Worm (Caenorhabditis elegans) whole organism, L1 larva: Measurements from ENCODE around the gene C49F8.14.
A peak's percentile ranks its signal among the peaks of the same experiment; 100 is the strongest.

Source experiments
- F16B12.6 ChIP-seq: fragments of 150-350 bp; optimal IDR thresholded peaks from 2 replicates; lab custom pipeline; 2014; ENCODE audit warnings: missing biosample characterization, missing genetic modification characterization
- aha-1 ChIP-seq: fragments of 150-350 bp; optimal IDR thresholded peaks from 2 replicates; lab custom pipeline; 2014; ENCODE audit warnings: missing biosample characterization, missing genetic modification characterization
- alr-1 ChIP-seq: fragments of 200-800 bp; sonication (Bioruptor generic); optimal IDR thresholded peaks from 2 replicates; lab custom pipeline; 2018; ENCODE audit warnings: borderline replicate concordance, mild to moderate bottlenecking, missing genetic modification characterization, missing compliant biosample characterization
- aly-2 ChIP-seq: fragments of 150-350 bp; optimal IDR thresholded peaks from 2 replicates; lab custom pipeline; 2014; ENCODE audit warnings: missing biosample characterization, missing genetic modification characterization
- ama-1 ChIP-seq: fragments of 150-350 bp; optimal IDR thresholded peaks from 2 replicates; lab custom pipeline; 2014
- blmp-1 ChIP-seq: fragments of 150-350 bp; optimal IDR thresholded peaks from 2 replicates; lab custom pipeline; 2014; ENCODE audit warnings: missing biosample characterization, missing genetic modification characterization
- ceh-63 ChIP-seq: fragments of 200-800 bp; sonication (Bioruptor generic); optimal IDR thresholded peaks from 2 replicates; lab custom pipeline; 2018; ENCODE audit warnings: mild to moderate bottlenecking, missing genetic modification characterization, missing compliant biosample characterization
- ceh-8 ChIP-seq: fragments of 200-800 bp; sonication (Bioruptor generic); optimal IDR thresholded peaks from 2 replicates; lab custom pipeline; 2018; ENCODE audit warnings: mild to moderate bottlenecking, missing genetic modification characterization, moderate library complexity, missing compliant biosample characterization
- ceh-90 ChIP-seq: sonication (generic microtip); optimal IDR thresholded peaks from 2 replicates; lab custom pipeline; 2016; ENCODE audit warnings: missing genetic modification characterization, missing compliant biosample characterization
- dpl-1 ChIP-seq, 3 experiments: fragments of 150-350 bp in 2 of 3; sonication (generic microtip) in 1 of 3; optimal IDR thresholded peaks; 2 replicates each; lab custom pipeline; 2014 to 2017; ENCODE audit warnings: missing biosample characterization in 3 of 3, missing genetic modification characterization in 3 of 3, missing genetic modification reagents in 3 of 3
- dsc-1 ChIP-seq: sonication (generic microtip); optimal IDR thresholded peaks from 2 replicates; lab custom pipeline; 2016; ENCODE audit warnings: mild to moderate bottlenecking, missing genetic modification characterization, missing compliant biosample characterization
- efl-1 ChIP-seq, 4 experiments: fragments of 150-350 bp; optimal IDR thresholded peaks in 3 of 4; peaks in 1 of 4; 1 replicate in 1 of 4; 2 replicates in 3 of 4; lab custom pipeline; 2014; ENCODE audit warnings: missing biosample characterization in 2 of 4, missing genetic modification characterization in 2 of 4, missing genetic modification reagents in 2 of 4
- efl-3 ChIP-seq: fragments of 200-800 bp; sonication (Bioruptor generic); optimal IDR thresholded peaks from 2 replicates; lab custom pipeline; 2018; ENCODE audit warnings: mild to moderate bottlenecking, missing genetic modification characterization, missing compliant biosample characterization
- egl-13 ChIP-seq: sonication (generic microtip); optimal IDR thresholded peaks from 2 replicates; lab custom pipeline; 2016; ENCODE audit warnings: missing genotype, missing genetic modification reagents, missing genetic modification characterization, missing compliant biosample characterization
- egl-27 ChIP-seq, 2 experiments: fragments of 150-350 bp in 1 of 2; sonication (generic microtip); optimal IDR thresholded peaks; 3 replicates each; lab custom pipeline; 2017 to 2018; ENCODE audit warnings: missing biosample characterization in 2 of 2, missing genetic modification characterization in 2 of 2, missing genetic modification reagents in 2 of 2
- elt-2 ChIP-seq: sonication (generic microtip); optimal IDR thresholded peaks from 2 replicates; lab custom pipeline; 2016; ENCODE audit warnings: missing genetic modification characterization, mild to moderate bottlenecking, inconsistent platforms, missing compliant biosample characterization, missing genetic modification reagents
- elt-3 ChIP-seq, 6 experiments: fragments of 150-350 bp in 1 of 6; sonication (generic microtip); optimal IDR thresholded peaks; 2 replicates each; lab custom pipeline; 2017 to 2018; ENCODE audit warnings: missing biosample characterization in 6 of 6, missing genetic modification characterization in 6 of 6, inconsistent platforms in 1 of 6
- ets-5 ChIP-seq: fragments of 200-800 bp; sonication (Bioruptor generic); IDR thresholded peaks from 2 replicates; pipeline ENCODE4 v1.3.6; 2022; ENCODE audit warnings: missing genetic modification characterization, missing compliant biosample characterization
- fkh-10 ChIP-seq: sonication (generic microtip); optimal IDR thresholded peaks from 2 replicates; lab custom pipeline; 2017; ENCODE audit warnings: missing biosample characterization, missing genetic modification reagents, missing genetic modification characterization
- fkh-4 ChIP-seq: sonication (generic microtip); optimal IDR thresholded peaks from 2 replicates; lab custom pipeline; 2016; ENCODE audit warnings: missing compliant biosample characterization, missing genetic modification characterization, borderline replicate concordance
- grh-1 ChIP-seq: fragments of 200-800 bp; sonication (Bioruptor generic); IDR thresholded peaks from 2 replicates; pipeline ENCODE4 v1.3.6; 2022; ENCODE audit warnings: missing genetic modification reagents, missing genetic modification characterization, missing compliant biosample characterization
- isw-1 ChIP-seq: fragments of 200-800 bp; sonication (Bioruptor generic); IDR thresholded peaks from 2 replicates; pipeline ENCODE4 v1.3.6; 2022; ENCODE audit warnings: missing genetic modification characterization, missing compliant biosample characterization
- jun-1 ChIP-seq: fragments of 150-350 bp; optimal IDR thresholded peaks from 2 replicates; lab custom pipeline; 2014; ENCODE audit warnings: missing biosample characterization, missing genetic modification reagents, missing genetic modification characterization
- lin-14 ChIP-seq: fragments of 200-800 bp; sonication (Bioruptor generic); optimal IDR thresholded peaks from 2 replicates; lab custom pipeline; 2018; ENCODE audit warnings: mild to moderate bottlenecking, missing genetic modification characterization, moderate library complexity, missing compliant biosample characterization
- mdl-1 ChIP-seq, 2 experiments: fragments of 150-350 bp; optimal IDR thresholded peaks; 2 replicates each; lab custom pipeline; 2014 to 2017; ENCODE audit warnings: missing biosample characterization in 2 of 2, missing genetic modification characterization in 2 of 2, inconsistent platforms in 1 of 2
- nhr-20 ChIP-seq: sonication (generic microtip); optimal IDR thresholded peaks from 2 replicates; lab custom pipeline; 2016; ENCODE audit warnings: mild to moderate bottlenecking, missing genetic modification characterization, missing compliant biosample characterization
- nhr-28 ChIP-seq: fragments of 150-350 bp; optimal IDR thresholded peaks from 2 replicates; lab custom pipeline; 2014; ENCODE audit warnings: missing biosample characterization, missing genetic modification characterization
- nhr-47 ChIP-seq: sonication (generic microtip); optimal IDR thresholded peaks from 2 replicates; lab custom pipeline; 2016; ENCODE audit warnings: mild to moderate bottlenecking, missing genetic modification characterization, moderate library complexity, missing compliant biosample characterization
- nhr-77 ChIP-seq: fragments of 150-350 bp; optimal IDR thresholded peaks from 2 replicates; lab custom pipeline; 2014; ENCODE audit warnings: missing biosample characterization, missing genetic modification characterization
- nhr-84 ChIP-seq: sonication (generic microtip); optimal IDR thresholded peaks from 2 replicates; lab custom pipeline; 2017; ENCODE audit warnings: missing biosample characterization, missing genetic modification characterization
- rnt-1 ChIP-seq: sonication (generic microtip); optimal IDR thresholded peaks from 2 replicates; lab custom pipeline; 2016; ENCODE audit warnings: mild to moderate bottlenecking, missing genetic modification characterization, moderate library complexity, missing compliant biosample characterization
- skn-1 ChIP-seq: fragments of 150-350 bp; optimal IDR thresholded peaks from 2 replicates; lab custom pipeline; 2014; ENCODE audit warnings: missing biosample characterization, missing genetic modification characterization
- snu-23 ChIP-seq: sonication (generic microtip); optimal IDR thresholded peaks from 2 replicates; lab custom pipeline; 2016; ENCODE audit warnings: missing genetic modification characterization, missing compliant biosample characterization
- sox-4 ChIP-seq: sonication (generic microtip); optimal IDR thresholded peaks from 2 replicates; lab custom pipeline; 2016; ENCODE audit warnings: missing genetic modification characterization, missing compliant biosample characterization
- tbx-2 ChIP-seq: sonication (generic microtip); optimal IDR thresholded peaks from 2 replicates; lab custom pipeline; 2016; ENCODE audit warnings: missing genetic modification characterization, missing compliant biosample characterization
- unc-130 ChIP-seq: fragments of 150-350 bp; optimal IDR thresholded peaks from 2 replicates; lab custom pipeline; 2017; ENCODE audit warnings: missing biosample characterization, missing genetic modification characterization, inconsistent platforms
- unc-86 ChIP-seq: sonication (generic microtip); optimal IDR thresholded peaks from 2 replicates; lab custom pipeline; 2016; ENCODE audit warnings: missing genetic modification characterization, missing compliant biosample characterization
- unc-98 ChIP-seq: fragments of 200-800 bp; sonication (Bioruptor generic); IDR thresholded peaks from 2 replicates; pipeline ENCODE4 v1.3.6; 2022; ENCODE audit warnings: missing genetic modification characterization, missing compliant biosample characterization
- ztf-4 ChIP-seq: fragments of 150-350 bp; optimal IDR thresholded peaks from 2 replicates; lab custom pipeline; 2014; ENCODE audit warnings: missing biosample characterization, missing genetic modification characterization

The C49F8.14 gene

DNA sequence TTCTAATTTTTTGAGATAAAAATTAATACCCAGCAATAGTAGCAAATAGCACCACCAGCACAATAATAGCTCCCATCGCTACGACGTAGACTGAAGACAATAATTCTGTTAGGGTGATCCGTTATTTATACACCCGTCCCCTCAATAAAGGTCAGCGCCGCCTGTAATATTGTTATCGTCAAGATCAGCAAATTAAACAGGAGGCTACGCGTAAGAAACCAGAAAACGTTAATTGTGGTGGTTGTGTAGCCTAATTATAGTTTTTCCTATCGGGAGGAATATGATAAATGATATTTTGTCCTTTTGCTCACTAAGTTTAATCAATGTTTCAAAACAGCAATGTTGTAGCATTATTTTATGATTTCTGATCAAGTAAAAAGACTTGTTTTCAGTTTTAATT is 32.8 kb upstream of the C49F8.14 start, which contains the start of the genes cyp-13B1 and C29F7.1 (continued):
- TF ChIP-seq F16B12.6 (no peak), ceh-90 (tag; lab: Kevin White, UChicago) (no peak), ceh-63 (GFP tag; lab: Kevin White, UChicago) (no peak), efl-3 (GFP tag; lab: Kevin White, UChicago) (no peak), unc-86 (no peak), egl-27 (tag; optimal IDR thresholded peaks at IDR 0.05; lab: Kevin White, UChicago) (no peak), dsc-1 (tag; lab: Kevin White, UChicago) (no peak), dpl-1 (GFP tag; optimal IDR thresholded peaks at IDR 0.05; lab: Kevin White, UChicago) (no peak)

- no peak for TF ChIP-seq grh-1 (GFP tag; lab: Robert Waterston, UW)
Observed at ce11 chrX:13401783-13402182, 25.0 kb upstream of the C49F8.14 start, which contains the start of gene F02C12.1. Gene F02C12.1, plus strand, starts transcription at chrX:13402083.

DNA sequence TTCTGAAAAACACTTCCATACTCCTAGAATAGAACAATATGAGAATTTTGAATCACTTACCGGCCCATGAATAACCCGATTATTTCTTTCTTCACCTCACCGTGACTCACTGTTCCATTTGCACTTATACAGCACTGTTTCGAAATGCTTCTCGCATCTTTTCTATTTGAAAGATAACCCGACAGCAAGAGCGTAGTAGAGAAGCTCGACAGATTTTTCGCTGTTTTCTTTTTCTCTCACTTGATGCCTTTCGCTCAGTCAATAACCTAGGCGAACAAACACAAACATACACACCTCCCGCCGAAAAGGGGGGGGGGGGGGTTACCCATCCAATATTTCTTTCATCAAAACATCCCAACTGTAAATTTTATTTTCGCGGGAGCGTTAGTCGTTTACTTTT is 24.6 kb upstream of the C49F8.14 start:
- TF ChIP-seq efl-3 (GFP tag; lab: Kevin White, UChicago), result no peak
- no peak for TF ChIP-seq nhr-28 (tag; lab: Kevin White, UChicago)
- TF ChIP-seq elt-3 (tag; optimal IDR thresholded peaks at IDR 0.05; lab: Kevin White, UChicago), result no peak
- peak; percentile 40 for TF ChIP-seq nhr-77 (tag; lab: Kevin White, UChicago)
- no peak for TF ChIP-seq ets-5 (GFP tag; lab: Robert Waterston, UW)
- TF ChIP-seq mdl-1 (tag; optimal IDR thresholded peaks at IDR 0.05; lab: Kevin White, UChicago), result no peak
- TF ChIP-seq nhr-47, result no peak
- TF ChIP-seq aha-1 (tag; lab: Kevin White, UChicago), result no peak
- TF ChIP-seq dpl-1 (GFP tag; optimal IDR thresholded peaks at IDR 0.05; lab: Kevin White, UChicago), result no peak
- no peak for TF ChIP-seq isw-1
- TF ChIP-seq sox-4 (tag; lab: Kevin White, UChicago), result no peak
- no peak for TF ChIP-seq fkh-10 (GFP tag; lab: Kevin White, UChicago)
- TF ChIP-seq nhr-84 (tag; lab: Kevin White, UChicago), result no peak
- no peak for TF ChIP-seq fkh-4 (tag; lab: Kevin White, UChicago)
- TF ChIP-seq skn-1 (tag; lab: Kevin White, UChicago), result no peak
- no peak for TF ChIP-seq ama-1 (lab: Kevin White, UChicago)
- TF ChIP-seq ztf-4, result no peak
- no peak for TF ChIP-seq tbx-2 (tag; lab: Kevin White, UChicago)
- TF ChIP-seq ceh-8, result no peak
- TF ChIP-seq nhr-20 (tag; lab: Kevin White, UChicago), result peak; percentile 35
- TF ChIP-seq snu-23 (GFP tag; lab: Kevin White, UChicago), result peak; percentile 4
- TF ChIP-seq efl-1 (optimal IDR thresholded peaks at IDR 0.05; lab: Kevin White, UChicago), result peak in 1 of 2 experiments; percentile 4
- TF ChIP-seq efl-1 (GFP tag; optimal IDR thresholded peaks at IDR 0.05 in 1 of 2; lab: Kevin White, UChicago), result peak in 1 of 2 experiments; percentile 15
- peak; percentile 68 for TF ChIP-seq blmp-1 (tag; lab: Kevin White, UChicago)
- TF ChIP-seq alr-1 (tag; lab: Kevin White, UChicago), result no peak
- TF ChIP-seq jun-1 (tag; lab: Kevin White, UChicago), result no peak
- TF ChIP-seq rnt-1 (tag; lab: Kevin White, UChicago), result peak; percentile 4
- TF ChIP-seq egl-13 (tag; lab: Kevin White, UChicago), result no peak
- TF ChIP-seq unc-130 (tag; lab: Kevin White, UChicago), result no peak
- peak; percentile 42 for TF ChIP-seq lin-14 (GFP tag; lab: Kevin White, UChicago)
- TF ChIP-seq elt-2 (tag; lab: Kevin White, UChicago), result peak; percentile 4
- no peak for TF ChIP-seq unc-98
- no peak for TF ChIP-seq aly-2 (tag; lab: Kevin White, UChicago)
